Fruit fly (Drosophila melanogaster): ENCODE results near the gene Mur89F.

DNA sequence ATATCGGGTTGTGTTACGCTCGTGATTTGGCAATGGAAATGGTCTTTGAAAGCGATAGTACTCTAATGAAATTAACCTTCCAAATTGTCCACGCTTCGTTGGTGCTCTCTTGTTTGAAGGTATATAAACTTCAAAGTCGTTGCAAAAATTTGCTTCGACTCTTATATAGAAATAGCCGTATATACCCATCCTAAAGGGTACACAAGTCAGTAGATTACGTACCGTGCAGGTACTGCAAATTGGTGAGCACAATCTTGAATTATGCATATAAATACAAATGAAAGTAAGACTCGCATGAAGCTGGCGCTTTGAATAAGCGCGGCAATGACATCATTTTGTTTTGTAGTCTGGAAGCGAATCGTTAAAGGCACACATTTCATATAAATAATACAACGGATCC is 85.7 kb downstream of the Mur89F start:
- TF ChIP-seq tj (GFP tag; optimal IDR thresholded peaks at IDR 0.05) (no peak), cic (GFP tag; optimal IDR thresholded peaks at IDR 0.05) (no peak), CG14711 (tag; optimal IDR thresholded peaks at IDR 0.05) (peak; percentile 43), CG33017 (tag; optimal IDR thresholded peaks at IDR 0.05) (no peak), cnc (optimal IDR thresholded peaks at IDR 0.05) (no peak), ovo (GFP tag; optimal IDR thresholded peaks at IDR 0.05) (no peak), CG7045 (GFP tag; optimal IDR thresholded peaks at IDR 0.05) (no peak), pad (GFP tag; optimal IDR thresholded peaks at IDR 0.05) (no peak), CG12768 (GFP tag; optimal IDR thresholded peaks at IDR 0.05) (peak; percentile 30), bab1 (GFP tag; optimal IDR thresholded peaks at IDR 0.05) (no peak), Clk (GFP tag; optimal IDR thresholded peaks at IDR 0.05) (no peak), kay (GFP tag; ENCODE audit: borderline replicate concordance) (peak; percentile 90), CG5204 (GFP tag; optimal IDR thresholded peaks at IDR 0.05) (no peak), Crg-1 (GFP tag; optimal IDR thresholded peaks at IDR 0.05) (no peak)
